Worm (Caenorhabditis elegans) whole organism, L2 larva: ENCODE measurements around the gene F59E12.1.

Experiments used
- R02D3.7 ChIP-seq: fragments of 150-350 bp; optimal IDR thresholded peaks from 2 replicates; lab custom pipeline; 2014; ENCODE audit warnings: missing biosample characterization, missing genetic modification characterization
- Y55F3AM.14 ChIP-seq: fragments of 200-800 bp; sonication (Bioruptor generic); optimal IDR thresholded peaks from 2 replicates; lab custom pipeline; 2018; ENCODE audit warnings: mild to moderate bottlenecking, missing genetic modification characterization, missing compliant biosample characterization
- aly-2 ChIP-seq: fragments of 150-350 bp; optimal IDR thresholded peaks from 2 replicates; lab custom pipeline; 2014; ENCODE audit warnings: missing biosample characterization, missing genetic modification characterization
- dmd-4 ChIP-seq: sonication (generic microtip); optimal IDR thresholded peaks from 2 replicates; lab custom pipeline; 2017; ENCODE audit warnings: missing biosample characterization, missing genetic modification characterization
- elt-3 ChIP-seq: sonication (generic microtip); optimal IDR thresholded peaks from 2 replicates; lab custom pipeline; 2017; ENCODE audit warnings: missing biosample characterization, missing genetic modification characterization
- fos-1 ChIP-seq: fragments of 150-350 bp; optimal IDR thresholded peaks from 2 replicates; lab custom pipeline; 2014; ENCODE audit warnings: missing biosample characterization, missing genetic modification characterization
- lsy-2 ChIP-seq, 2 experiments: fragments of 150-350 bp in 1 of 2; sonication (generic microtip) in 1 of 2; optimal IDR thresholded peaks; 2 replicates each; lab custom pipeline; 2014 to 2017; ENCODE audit warnings: missing biosample characterization in 2 of 2, missing genetic modification characterization in 2 of 2
- mdl-1 ChIP-seq, 2 experiments: fragments of 150-350 bp in 1 of 2; sonication (generic microtip) in 1 of 2; optimal IDR thresholded peaks; 2 replicates each; lab custom pipeline; 2017; ENCODE audit warnings: missing biosample characterization in 2 of 2, missing genetic modification characterization in 2 of 2
- nhr-11 ChIP-seq: fragments of 150-350 bp; optimal IDR thresholded peaks from 2 replicates; lab custom pipeline; 2014; ENCODE audit warnings: missing biosample characterization, missing genetic modification characterization
- nhr-21 ChIP-seq: fragments of 150-350 bp; optimal IDR thresholded peaks from 2 replicates; lab custom pipeline; 2014; ENCODE audit warnings: missing biosample characterization, missing genetic modification characterization
- nhr-77 ChIP-seq: fragments of 150-350 bp; optimal IDR thresholded peaks from 2 replicates; lab custom pipeline; 2014; ENCODE audit warnings: missing biosample characterization, missing genetic modification characterization

DNA sequence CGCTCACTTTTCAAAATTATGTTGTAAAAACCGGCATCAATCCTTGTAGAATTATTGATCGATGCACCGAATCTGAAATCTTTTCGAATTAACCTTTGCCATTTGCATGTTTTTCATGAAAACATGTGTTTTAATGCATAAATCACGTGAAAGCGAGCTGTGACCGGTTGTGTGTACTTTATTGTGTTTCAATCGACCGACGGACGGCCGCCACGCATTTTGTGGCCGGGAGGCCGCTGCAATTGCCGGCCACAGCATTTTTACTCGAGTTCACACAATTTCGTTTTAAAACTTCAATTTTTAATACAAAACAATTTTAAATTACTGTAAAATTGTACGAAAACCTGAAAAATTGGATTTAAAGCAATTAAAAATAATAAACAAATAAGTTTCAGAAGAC lies 34.6 kb downstream of the F59E12.1 start, which contains the start of gene C25H3.11:
- TF ChIP-seq nhr-77 (no peak), mdl-1 (tag; optimal IDR thresholded peaks at IDR 0.05; lab: Kevin White, UChicago) (no peak), dmd-4 (no peak), nhr-21 (tag; lab: Kevin White, UChicago) (peak; percentile 21), Y55F3AM.14 (GFP tag; lab: Kevin White, UChicago) (no peak), fos-1 (tag; lab: Kevin White, UChicago) (peak; percentile 33), aly-2 (tag; lab: Kevin White, UChicago) (no peak), nhr-11 (tag; lab: Kevin White, UChicago) (no peak), lsy-2 (tag; optimal IDR thresholded peaks at IDR 0.05; lab: Kevin White, UChicago) (peak in 1 of 2 experiments; percentile 43), R02D3.7 (tag; lab: Kevin White, UChicago) (no peak), elt-3 (tag; lab: Kevin White, UChicago) (no peak)
